Fruit fly (Drosophila melanogaster) whole organism, embryonic: Measurements from ENCODE around the gene GILT3.

Source experiments
- Atf6 ChIP-seq: fragments of 200-800 bp; sonication (Bioruptor generic); IDR thresholded peaks from 2 replicates; pipeline ENCODE4 v1.3.6; 2022; ENCODE audit warnings: missing biosample characterization, missing genetic modification characterization
- Bdp1 ChIP-seq: fragments of 200-800 bp; sonication (Bioruptor generic); optimal IDR thresholded peaks from 3 replicates; lab custom pipeline; 2016; ENCODE audit warnings: missing biosample characterization, missing genetic modification characterization
- CG10147 ChIP-seq: fragments of 200-800 bp; sonication (Bioruptor generic); optimal IDR thresholded peaks from 2 replicates; lab custom pipeline; 2019; ENCODE audit warnings: missing biosample characterization, mild to moderate bottlenecking, missing genetic modification characterization, moderate library complexity
- CG10321 ChIP-seq: fragments of 200-800 bp; sonication (Bioruptor generic); IDR thresholded peaks from 2 replicates; pipeline ENCODE4 v1.3.6; 2022; ENCODE audit warnings: missing biosample characterization, missing genetic modification characterization
- CG12659 ChIP-seq: fragments of 200-800 bp; sonication (Bioruptor generic); optimal IDR thresholded peaks from 3 replicates; lab custom pipeline; 2017; ENCODE audit warnings: mild to moderate bottlenecking, missing biosample characterization, missing genetic modification reagents, missing genetic modification characterization
- CG13624 ChIP-seq: fragments of 200-800 bp; sonication (Bioruptor generic); optimal IDR thresholded peaks from 2 replicates; lab custom pipeline; 2016; ENCODE audit warnings: missing biosample characterization, missing genetic modification characterization
- CG14860 ChIP-seq: fragments of 200-800 bp; sonication (Bioruptor generic); IDR thresholded peaks from 3 replicates; pipeline ENCODE4 v1.3.6; 2022; ENCODE audit warnings: missing biosample characterization, missing genetic modification characterization; ENCODE audit not compliant: partially characterized antibody
- CG15073 ChIP-seq: fragments of 200-800 bp; sonication (Bioruptor generic); optimal IDR thresholded peaks from 2 replicates; lab custom pipeline; 2016; ENCODE audit warnings: missing biosample characterization, missing genetic modification characterization
- CG1647 ChIP-seq: fragments of 200-800 bp; sonication (Bioruptor generic); optimal IDR thresholded peaks from 3 replicates; lab custom pipeline; 2016; ENCODE audit warnings: missing biosample characterization, missing genetic modification characterization
- CG16863 ChIP-seq: fragments of 200-800 bp; sonication (Bioruptor generic); optimal IDR thresholded peaks from 3 replicates; lab custom pipeline; 2016; ENCODE audit warnings: missing biosample characterization, missing genetic modification characterization
- CG17361 ChIP-seq: fragments of 200-800 bp; sonication (Bioruptor generic); IDR thresholded peaks from 3 replicates; pipeline ENCODE4 v1.3.6; 2022; ENCODE audit warnings: missing biosample characterization, missing genetic modification characterization
- CG1792 ChIP-seq: fragments of 200-800 bp; sonication (Bioruptor generic); optimal IDR thresholded peaks from 2 replicates; lab custom pipeline; 2016; ENCODE audit warnings: missing biosample characterization, missing genetic modification characterization
- CG18262 ChIP-seq: fragments of 200-800 bp; optimal IDR thresholded peaks from 3 replicates; lab custom pipeline; 2019; ENCODE audit warnings: missing biosample characterization, mild to moderate bottlenecking, missing genetic modification characterization, moderate library complexity
- CG2116 ChIP-seq: fragments of 200-800 bp; sonication (Bioruptor generic); optimal IDR thresholded peaks from 3 replicates; lab custom pipeline; 2018; ENCODE audit warnings: missing biosample characterization, mild to moderate bottlenecking, missing genetic modification characterization
- CG2712 ChIP-seq: fragments of 200-800 bp; optimal IDR thresholded peaks from 3 replicates; lab custom pipeline; 2019; ENCODE audit warnings: missing biosample characterization, mild to moderate bottlenecking, missing genetic modification characterization, moderate library complexity
- CG2875 ChIP-seq: fragments of 200-800 bp; sonication (Bioruptor generic); optimal IDR thresholded peaks from 2 replicates; lab custom pipeline; 2017; ENCODE audit warnings: missing biosample characterization, mild to moderate bottlenecking, missing genetic modification characterization, missing genetic modification reagents
- CG32532 ChIP-seq: fragments of 200-800 bp; sonication (Bioruptor generic); IDR thresholded peaks from 2 replicates; pipeline ENCODE4 v1.3.6; 2022; ENCODE audit warnings: missing biosample characterization, missing genetic modification characterization
- CG3407 ChIP-seq: fragments of 200-800 bp; sonication (Bioruptor generic); optimal IDR thresholded peaks from 2 replicates; lab custom pipeline; 2018; ENCODE audit warnings: missing biosample characterization, mild to moderate bottlenecking, missing genetic modification characterization
- CG4328 ChIP-seq: fragments of 200-800 bp; sonication (Bioruptor generic); optimal IDR thresholded peaks from 3 replicates; lab custom pipeline; 2017; ENCODE audit warnings: missing biosample characterization, missing genetic modification reagents, missing genetic modification characterization
- CG5245 ChIP-seq: fragments of 200-800 bp; sonication (Bioruptor generic); optimal IDR thresholded peaks from 3 replicates; lab custom pipeline; 2016; ENCODE audit warnings: missing biosample characterization, missing genetic modification characterization
- CG5953 ChIP-seq: fragments of 200-800 bp; sonication (Bioruptor generic); IDR thresholded peaks from 2 replicates; pipeline ENCODE4 v1.3.6; 2022; ENCODE audit warnings: missing biosample characterization, missing genetic modification characterization
- CG6272 ChIP-seq: fragments of 200-800 bp; sonication (Bioruptor generic); IDR thresholded peaks from 2 replicates; pipeline ENCODE4 v1.3.6; 2022; ENCODE audit warnings: missing biosample characterization, missing genetic modification characterization
- CG6791 ChIP-seq: fragments of 200-800 bp; sonication (Bioruptor generic); IDR thresholded peaks from 3 replicates; pipeline ENCODE4 v1.3.6; 2022; ENCODE audit warnings: missing biosample characterization, missing genetic modification characterization; ENCODE audit not compliant: partially characterized antibody
- CG7357 ChIP-seq: fragments of 200-800 bp; sonication (Bioruptor generic); IDR thresholded peaks from 3 replicates; pipeline ENCODE4 v1.3.6; 2022; ENCODE audit warnings: missing biosample characterization, missing genetic modification characterization
- CG7556 ChIP-seq: fragments of 200-800 bp; sonication (Bioruptor generic); optimal IDR thresholded peaks from 2 replicates; lab custom pipeline; 2017; ENCODE audit warnings: missing biosample characterization, mild to moderate bottlenecking, missing genetic modification characterization
- CG7745 ChIP-seq: fragments of 200-800 bp; sonication (Bioruptor generic); optimal IDR thresholded peaks from 2 replicates; lab custom pipeline; 2018; ENCODE audit warnings: missing biosample characterization, mild to moderate bottlenecking, missing genetic modification characterization, moderate library complexity
- CG9215 ChIP-seq: fragments of 200-800 bp; sonication (Bioruptor generic); IDR thresholded peaks from 2 replicates; pipeline ENCODE4 v1.3.6; 2022; ENCODE audit warnings: missing biosample characterization, missing genetic modification characterization
- CHES-1-like ChIP-seq: fragments of 200-800 bp; sonication (Bioruptor generic); optimal IDR thresholded peaks from 2 replicates; lab custom pipeline; 2016; ENCODE audit warnings: missing biosample characterization, missing genetic modification characterization
- Ets65A ChIP-seq: fragments of 200-800 bp; sonication (Bioruptor generic); peaks from one replicate; lab custom pipeline; 2016; ENCODE audit warnings: missing biosample characterization, missing genetic modification characterization
- Fer2 ChIP-seq: fragments of 200-800 bp; sonication (Bioruptor generic); optimal IDR thresholded peaks from 2 replicates; lab custom pipeline; 2018; ENCODE audit warnings: missing biosample characterization, mild to moderate bottlenecking, missing genetic modification characterization, moderate library complexity
- Gsc ChIP-seq: fragments of 200-800 bp; sonication (Bioruptor generic); IDR thresholded peaks from 2 replicates; pipeline ENCODE4 v1.3.6; 2022; ENCODE audit warnings: missing biosample characterization, missing genetic modification characterization
- H15 ChIP-seq: fragments of 200-800 bp; sonication (Bioruptor generic); IDR thresholded peaks from 3 replicates; pipeline ENCODE4 v1.3.6; 2022; ENCODE audit warnings: missing biosample characterization, missing genetic modification characterization
- Hr51 ChIP-seq, 2 experiments: fragments of 200-800 bp; sonication (Bioruptor generic); optimal IDR thresholded peaks; 2 replicates in 1 of 2; 3 replicates in 1 of 2; lab custom pipeline; 2016 to 2018; ENCODE audit warnings: missing biosample characterization in 2 of 2, missing genetic modification characterization in 2 of 2, mild to moderate bottlenecking in 1 of 2, moderate library complexity in 1 of 2
- Mrtf ChIP-seq: fragments of 200-800 bp; sonication (Bioruptor generic); IDR thresholded peaks from 3 replicates; pipeline ENCODE4 v1.3.6; 2022; ENCODE audit warnings: missing biosample characterization, missing genetic modification characterization
- NFAT ChIP-seq: fragments of 200-800 bp; sonication (Bioruptor generic); IDR thresholded peaks from 2 replicates; pipeline ENCODE4 v1.3.6; 2022; ENCODE audit warnings: missing biosample characterization, missing genetic modification characterization
- PHDP ChIP-seq: fragments of 200-800 bp; sonication (Bioruptor generic); optimal IDR thresholded peaks from 3 replicates; lab custom pipeline; 2018; ENCODE audit warnings: missing biosample characterization, mild to moderate bottlenecking, missing genetic modification characterization, moderate library complexity
- Spps ChIP-seq: fragments of 200-800 bp; sonication (Bioruptor generic); optimal IDR thresholded peaks from 2 replicates; lab custom pipeline; 2018; ENCODE audit warnings: missing biosample characterization, mild to moderate bottlenecking, missing genetic modification characterization
- ase ChIP-seq: fragments of 200-800 bp; sonication (Bioruptor generic); IDR thresholded peaks from 3 replicates; pipeline ENCODE4 v1.3.6; 2022; ENCODE audit warnings: missing biosample characterization, missing genetic modification characterization
- chn ChIP-seq: fragments of 200-800 bp; sonication (Bioruptor generic); optimal IDR thresholded peaks from 2 replicates; lab custom pipeline; 2016; ENCODE audit warnings: missing biosample characterization, missing genetic modification characterization
- fu2 ChIP-seq: fragments of 200-800 bp; sonication (Bioruptor generic); optimal IDR thresholded peaks from 2 replicates; lab custom pipeline; 2016; ENCODE audit warnings: missing biosample characterization, missing genetic modification characterization
- nerfin-1 ChIP-seq: fragments of 200-800 bp; sonication (Bioruptor generic); optimal IDR thresholded peaks from 3 replicates; lab custom pipeline; 2019; ENCODE audit warnings: missing biosample characterization, mild to moderate bottlenecking, missing genetic modification characterization, moderate library complexity
- nmo ChIP-seq: fragments of 200-800 bp; sonication (Bioruptor generic); optimal IDR thresholded peaks from 2 replicates; lab custom pipeline; 2018; ENCODE audit warnings: missing biosample characterization, mild to moderate bottlenecking, missing genetic modification characterization, moderate library complexity
- phol ChIP-seq: fragments of 200-800 bp; sonication (Bioruptor generic); optimal IDR thresholded peaks from 3 replicates; lab custom pipeline; 2018; ENCODE audit warnings: missing biosample characterization, mild to moderate bottlenecking, missing genetic modification characterization, moderate library complexity
- shn ChIP-seq: fragments of 200-800 bp; sonication (Bioruptor generic); optimal IDR thresholded peaks from 3 replicates; lab custom pipeline; 2016; ENCODE audit warnings: missing biosample characterization, missing genetic modification characterization
- sisA ChIP-seq: fragments of 200-800 bp; sonication (Bioruptor generic); IDR thresholded peaks from 2 replicates; pipeline ENCODE4 v1.3.6; 2022; ENCODE audit warnings: missing biosample characterization, missing genetic modification characterization
- slbo ChIP-seq: fragments of 200-800 bp; sonication (Bioruptor generic); IDR thresholded peaks from 2 replicates; pipeline ENCODE4 v1.3.6; 2022; ENCODE audit warnings: missing biosample characterization, missing genetic modification characterization
- so ChIP-seq: fragments of 200-800 bp; sonication (Bioruptor generic); IDR thresholded peaks from 3 replicates; pipeline ENCODE4 v1.3.6; 2022; ENCODE audit warnings: missing biosample characterization, missing genetic modification characterization
- sob ChIP-seq: fragments of 200-800 bp; sonication (Bioruptor generic); IDR thresholded peaks from 2 replicates; pipeline ENCODE4 v1.3.6; 2022; ENCODE audit warnings: missing biosample characterization, missing genetic modification characterization
- twi ChIP-seq: fragments of 200-800 bp; optimal IDR thresholded peaks from 2 replicates; lab custom pipeline; 2019; ENCODE audit warnings: missing biosample characterization, mild to moderate bottlenecking, missing genetic modification characterization, moderate library complexity
- wor ChIP-seq: fragments of 200-800 bp; sonication (Bioruptor generic); IDR thresholded peaks from 2 replicates; pipeline ENCODE4 v1.3.6; 2022; ENCODE audit warnings: missing biosample characterization, missing genetic modification characterization

The GILT3 gene

DNA sequence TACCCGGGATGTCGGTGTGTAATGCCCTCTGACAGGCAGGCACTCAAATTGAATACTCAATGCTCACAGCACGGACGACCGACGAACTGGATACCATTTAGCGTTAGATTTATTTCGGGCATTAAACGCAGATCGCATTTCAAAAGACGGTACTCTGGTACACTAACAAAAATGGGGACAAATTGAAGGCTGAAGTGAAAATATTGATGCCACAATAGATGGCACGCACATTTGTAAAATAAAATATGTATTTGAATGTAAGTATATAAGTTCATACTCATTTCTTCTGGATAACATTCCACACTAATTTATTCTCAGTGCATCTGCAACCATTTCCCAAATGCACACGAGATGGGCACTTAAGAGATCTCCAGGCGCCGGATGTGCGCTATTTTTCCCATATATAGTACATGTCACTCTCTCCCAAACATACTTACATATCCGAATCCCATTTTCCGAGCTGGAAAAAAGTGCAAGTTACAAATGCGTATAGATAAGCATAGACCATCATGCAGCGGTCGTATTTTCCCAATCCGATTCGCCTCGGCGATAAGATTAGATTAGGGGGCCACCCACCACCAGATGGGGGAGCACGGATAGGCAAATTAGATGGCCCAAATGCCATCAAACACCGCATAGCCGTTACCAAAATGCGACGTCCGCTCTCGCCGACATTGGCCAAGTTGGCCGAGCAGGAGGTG lies 32.5 kb downstream of the GILT3 start, which contains the start of gene CG10301 (continued):
- TF ChIP-seq CG2116 (GFP tag; lab: Kevin White, UChicago) (peak; percentile 20), CG1647 (GFP tag; lab: Kevin White, UChicago) (peak; percentile 25), Mrtf (peak; percentile 20; the same call in 1 of the 3 replicates), nerfin-1 (tag; lab: Kevin White, UChicago) (peak; percentile 45), chn (GFP tag; lab: Kevin White, UChicago) (peak; percentile 44), CG14860 (GFP tag; lab: Robert Waterston, UW) (no peak), PHDP (tag; lab: Kevin White, UChicago) (peak; percentile 37), shn (no peak), nmo (GFP tag; lab: Kevin White, UChicago) (peak; percentile 76), CG17361 (GFP tag; lab: Robert Waterston, UW) (peak; percentile 63), Hr51 (GFP tag; optimal IDR thresholded peaks at IDR 0.05; lab: Kevin White, UChicago) (peak; percentile 1 to 53), so (GFP tag; lab: Robert Waterston, UW) (peak; percentile 41; the same call in 1 of the 3 replicates), CG2712 (tag; lab: Kevin White, UChicago) (peak; percentile 77), CG12659 (peak; percentile 27), Atf6 (no peak), sisA (GFP tag; lab: Robert Waterston, UW) (peak; percentile 69), phol (tag; lab: Kevin White, UChicago) (peak; percentile 81), CG9215 (GFP tag; lab: Robert Waterston, UW) (no peak), slbo (GFP tag; lab: Robert Waterston, UW) (peak; percentile 27; the same call in 1 of the 2 replicates), Ets65A (GFP tag; lab: Kevin White, UChicago) (peak; percentile 90), fu2 (GFP tag; lab: Kevin White, UChicago) (no peak), CG13624 (GFP tag; lab: Kevin White, UChicago) (no peak), CG6272 (GFP tag; lab: Robert Waterston, UW) (0 out of 2 replicates have a peak, but pooled peaks have one; percentile 7), Spps (tag; lab: Kevin White, UChicago) (peak; percentile 28), CG15073 (GFP tag; lab: Kevin White, UChicago) (no peak), CG2875 (GFP tag; lab: Kevin White, UChicago) (peak; percentile 44), CG3407 (GFP tag; lab: Kevin White, UChicago) (peak; percentile 42), CG7357 (GFP tag; lab: Robert Waterston, UW) (0 out of 3 replicates have a peak, but pooled peaks have one; percentile 31), ase (no peak), wor (GFP tag; lab: Robert Waterston, UW) (no peak), CG16863 (GFP tag; lab: Kevin White, UChicago) (peak; percentile 26), Bdp1 (no peak), CG5245 (GFP tag; lab: Kevin White, UChicago) (peak; percentile 47), twi (tag; lab: Kevin White, UChicago) (peak; percentile 53), Gsc (GFP tag; lab: Robert Waterston, UW) (peak; percentile 25; the same call in 1 of the 2 replicates), CG6791 (GFP tag; lab: Robert Waterston, UW) (no peak), H15 (peak; percentile 52; the same call in 1 of the 3 replicates), CG32532 (GFP tag; lab: Robert Waterston, UW) (no peak), CG5953 (GFP tag; lab: Robert Waterston, UW) (peak; percentile 53; the same call in 1 of the 2 replicates), CG18262 (peak; percentile 74), CG1792 (GFP tag; lab: Kevin White, UChicago) (no peak), sob (GFP tag; lab: Robert Waterston, UW) (peak; percentile 26; the same call in 1 of the 2 replicates), CHES-1-like (GFP tag; lab: Kevin White, UChicago) (no peak), Fer2 (tag; lab: Kevin White, UChicago) (no peak), CG10321 (GFP tag; lab: Robert Waterston, UW) (no peak), CG7556 (peak; percentile 38), CG10147 (GFP tag; lab: Kevin White, UChicago) (no peak), CG7745 (tag; lab: Kevin White, UChicago) (no peak), NFAT (no peak), CG4328 (GFP tag; lab: Kevin White, UChicago) (no peak)
